Worm (Caenorhabditis elegans): ENCODE results near the gene R12B2.6.

DNA sequence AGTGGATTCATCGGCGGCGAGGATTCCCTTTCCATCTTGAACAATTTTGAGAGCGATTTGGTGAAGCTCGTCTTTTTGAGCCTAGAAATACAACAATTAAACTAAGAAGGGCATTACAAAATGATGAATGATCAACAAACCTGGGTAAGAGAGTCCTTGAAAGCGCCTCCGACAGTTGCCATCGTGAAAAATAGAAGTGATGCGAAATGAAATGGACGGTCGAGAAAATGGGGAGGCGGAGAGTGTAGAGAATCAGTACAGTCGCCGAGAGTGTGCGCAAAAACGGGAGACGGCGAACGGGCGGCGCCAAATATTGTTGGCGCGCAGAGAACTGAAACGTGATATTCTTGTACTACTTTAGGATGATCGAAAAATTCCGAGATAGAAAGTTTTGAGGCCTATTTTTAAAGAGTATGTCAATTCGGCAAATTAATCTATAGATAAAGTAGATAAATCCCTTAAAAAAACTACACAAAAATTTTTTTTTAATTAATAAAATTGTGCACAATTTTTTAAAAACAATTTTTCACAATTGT is 42.3 kb upstream of the R12B2.6 start, which contains the start of gene aldo-2:
- TF ChIP-seq flt-1 (GFP tag; IDR thresholded peaks at IDR 0.05), result no peak
- no peak for TF ChIP-seq F13C5.2 (tag; optimal IDR thresholded peaks at IDR 0.05)
- TF ChIP-seq ama-1 (optimal IDR thresholded peaks at IDR 0.05), result no peak
- no peak for TF ChIP-seq ets-7 (tag; optimal IDR thresholded peaks at IDR 0.05)
- no peak for TF ChIP-seq tbx-11 (GFP tag; IDR thresholded peaks at IDR 0.05)
- TF ChIP-seq sea-1 (GFP tag; conservative IDR thresholded peaks at IDR 0.05), result no peak
- TF ChIP-seq tbx-37 (GFP tag; conservative IDR thresholded peaks at IDR 0.05), result no peak
- TF ChIP-seq pes-1 (GFP tag; IDR thresholded peaks at IDR 0.05), result no peak
- no peak for TF ChIP-seq aly-1 (tag; optimal IDR thresholded peaks at IDR 0.05)
- TF ChIP-seq tra-4 (tag; optimal IDR thresholded peaks at IDR 0.05), result no peak
